Fruit fly (Drosophila melanogaster): ENCODE data around the gene CG14422.

CG14422 gene

dm6 chrX:2907105-2907694 lies 36.0 kb upstream of the CG14422 start (continued):
- no peak for TF ChIP-seq CG1621 (tag; optimal IDR thresholded peaks at IDR 0.05)
- no peak for TF ChIP-seq fkh (GFP tag; optimal IDR thresholded peaks at IDR 0.05)
- TF ChIP-seq Hr39 (GFP tag; optimal IDR thresholded peaks at IDR 0.05): peak; percentile 55
- no peak for TF ChIP-seq CG8632 (GFP tag; optimal IDR thresholded peaks at IDR 0.05)
- TF ChIP-seq CG32006 (GFP tag; optimal IDR thresholded peaks at IDR 0.05): peak; percentile 10
- no peak for TF ChIP-seq CG11294 (GFP tag; IDR thresholded peaks at IDR 0.05)
- peak; percentile 36 for TF ChIP-seq esn (GFP tag; optimal IDR thresholded peaks at IDR 0.05)
- no peak for TF ChIP-seq spab (GFP tag; optimal IDR thresholded peaks at IDR 0.05)
- TF ChIP-seq fd85E (GFP tag; optimal IDR thresholded peaks at IDR 0.05): no peak
- TF ChIP-seq CG15336 (GFP tag; IDR thresholded peaks at IDR 0.05): no peak
- no peak for TF ChIP-seq dac (GFP tag; optimal IDR thresholded peaks at IDR 0.05)
- TF ChIP-seq CG6792 (GFP tag; optimal IDR thresholded peaks at IDR 0.05): peak; percentile 10
- TF ChIP-seq CG6276 (GFP tag; optimal IDR thresholded peaks at IDR 0.05): no peak
- TF ChIP-seq lz (GFP tag; optimal IDR thresholded peaks at IDR 0.05): peak; percentile 33
- peak; percentile 43 for TF ChIP-seq Met (GFP tag; optimal IDR thresholded peaks at IDR 0.05)
- peak; percentile 24 for TF ChIP-seq OdsH (GFP tag; optimal IDR thresholded peaks at IDR 0.05)

DNA sequence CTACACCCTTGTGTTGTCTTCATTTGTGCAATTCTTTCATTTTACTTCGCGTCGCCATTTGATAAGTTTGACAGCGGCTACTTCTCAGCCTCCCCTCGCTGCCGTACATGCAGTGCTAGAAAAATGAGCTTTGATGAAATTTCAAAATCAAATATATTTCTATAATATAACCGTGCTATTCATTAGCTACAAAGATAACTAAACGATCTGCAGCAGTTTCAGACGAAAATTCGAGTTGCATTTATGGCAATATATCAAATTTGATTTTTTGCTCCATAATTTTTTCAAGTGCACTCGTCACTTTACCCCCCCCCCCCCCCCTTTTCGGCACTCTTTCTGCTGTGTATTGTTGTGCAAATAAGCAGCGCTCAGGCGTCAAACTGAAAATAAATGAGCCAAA lies 30.6 kb upstream of the CG14422 start:
- TF ChIP-seq CG10631 (GFP tag; optimal IDR thresholded peaks at IDR 0.05) (no peak), Eip78C (GFP tag) (peak; percentile 36), svp (GFP tag) (peak; percentile 42)

DNA sequence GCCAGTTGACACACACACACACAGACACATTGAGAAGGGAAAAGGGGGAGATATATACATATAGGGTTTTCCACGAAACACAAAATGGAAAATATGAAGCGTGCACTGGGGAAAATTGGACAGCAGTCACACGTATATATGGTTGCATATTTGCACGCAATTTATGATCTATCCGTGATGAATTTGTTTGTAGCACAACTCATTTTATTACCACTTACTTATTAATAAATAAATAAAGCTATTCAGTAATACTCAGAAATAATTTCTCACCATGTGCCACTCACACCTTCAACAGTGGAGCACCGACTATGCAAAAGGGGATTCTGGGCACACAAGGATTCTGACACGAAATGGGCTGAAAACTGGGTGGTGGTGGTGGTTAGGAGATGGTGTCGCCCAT lies 29.1 kb upstream of the CG14422 start:
- TF ChIP-seq Eip78C (GFP tag) (peak; percentile 19), CG6792 (GFP tag; optimal IDR thresholded peaks at IDR 0.05) (no peak), CG11902 (GFP tag; optimal IDR thresholded peaks at IDR 0.05) (no peak), OdsH (GFP tag; optimal IDR thresholded peaks at IDR 0.05) (no peak), Sox14 (GFP tag; optimal IDR thresholded peaks at IDR 0.05) (no peak), pdm3 (GFP tag; optimal IDR thresholded peaks at IDR 0.05) (no peak), CG3032 (tag; optimal IDR thresholded peaks at IDR 0.05) (peak; percentile 1), Sox15 (GFP tag; optimal IDR thresholded peaks at IDR 0.05) (no peak), Gug (GFP tag; IDR thresholded peaks at IDR 0.05) (no peak), Eip93F (GFP tag; optimal IDR thresholded peaks at IDR 0.05) (no peak), fd59A (GFP tag; optimal IDR thresholded peaks at IDR 0.05) (no peak), net (GFP tag; optimal IDR thresholded peaks at IDR 0.05) (no peak), topi (GFP tag; optimal IDR thresholded peaks at IDR 0.05) (no peak), vri (GFP tag; optimal IDR thresholded peaks at IDR 0.05) (no peak), CG32006 (GFP tag; optimal IDR thresholded peaks at IDR 0.05) (no peak), lz (GFP tag; optimal IDR thresholded peaks at IDR 0.05) (no peak), Sox102F (GFP tag; optimal IDR thresholded peaks at IDR 0.05) (no peak), spab (GFP tag; optimal IDR thresholded peaks at IDR 0.05) (no peak), fd85E (GFP tag; optimal IDR thresholded peaks at IDR 0.05) (no peak), CG6163 (GFP tag; IDR thresholded peaks at IDR 0.05) (no peak), acj6 (GFP tag; optimal IDR thresholded peaks at IDR 0.05) (no peak), Ets21C (GFP tag; optimal IDR thresholded peaks at IDR 0.05) (no peak), Ets96B (tag; optimal IDR thresholded peaks at IDR 0.05) (peak; percentile 17), CG6276 (GFP tag; optimal IDR thresholded peaks at IDR 0.05) (no peak), CG1621 (tag; optimal IDR thresholded peaks at IDR 0.05) (no peak), Blimp-1 (GFP tag; optimal IDR thresholded peaks at IDR 0.05) (no peak)

- no peak for TF ChIP-seq CG8319 (GFP tag; optimal IDR thresholded peaks at IDR 0.05)
- TF ChIP-seq pdm3 (GFP tag; optimal IDR thresholded peaks at IDR 0.05): no peak
- TF ChIP-seq Eip78C (GFP tag): no peak
- TF ChIP-seq Sox15 (GFP tag; optimal IDR thresholded peaks at IDR 0.05): no peak
- no peak for TF ChIP-seq Ets21C (GFP tag; optimal IDR thresholded peaks at IDR 0.05)
- TF ChIP-seq CG7368 (GFP tag; optimal IDR thresholded peaks at IDR 0.05): no peak
Measured at dm6 chrX:2915108-2915507, 28.1 kb upstream of the CG14422 start.
